Fruit fly (Drosophila melanogaster): ENCODE data around the gene CG5665.

DNA sequence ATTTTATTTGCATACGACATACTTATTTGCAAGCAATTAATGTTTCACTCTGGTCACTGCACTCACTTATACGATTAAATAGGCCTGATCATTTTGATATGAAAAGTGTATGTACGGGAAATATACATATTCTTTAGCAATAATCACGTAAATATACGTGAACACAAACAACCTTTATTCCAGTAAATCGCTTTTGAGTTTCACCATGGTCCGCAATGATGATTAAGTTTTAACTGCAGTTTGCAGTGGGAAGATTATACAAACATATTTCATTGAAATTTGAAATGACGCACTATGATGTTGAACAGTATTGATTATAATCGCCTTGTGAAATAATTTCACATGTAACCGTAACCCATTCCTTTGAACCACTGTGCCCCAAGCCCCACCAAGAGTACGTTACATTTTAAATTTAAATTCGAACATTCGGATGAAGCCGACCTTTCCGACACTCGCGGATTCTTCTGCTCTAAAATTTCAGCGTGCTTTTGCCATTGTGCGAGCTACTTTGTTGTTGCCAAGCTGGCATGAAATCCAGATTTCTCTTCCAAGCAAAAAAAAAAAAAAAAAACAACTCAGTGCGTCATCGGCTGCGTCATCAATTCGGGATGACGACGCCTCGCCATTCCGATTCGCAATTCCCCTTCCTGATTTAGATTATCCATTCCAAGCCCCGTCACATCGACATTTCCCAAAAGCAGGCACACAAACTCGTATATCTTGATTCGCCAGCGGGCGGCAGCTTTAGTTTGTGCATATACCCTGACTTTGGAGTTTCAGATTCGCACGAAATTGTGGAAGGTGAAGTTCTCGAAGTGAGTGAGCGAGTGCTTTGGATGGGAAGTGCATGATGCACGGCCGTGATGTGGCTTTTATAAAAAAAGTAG lies 45.4 kb downstream of the CG5665 start:
- TF ChIP-seq dl (GFP tag; optimal IDR thresholded peaks at IDR 0.05; ENCODE audit: insufficient read depth in 1 of 2, partially characterized antibody in 2 of 2) (no peak), pan (optimal IDR thresholded peaks at IDR 0.05) (no peak), Hnf4 (GFP tag; optimal IDR thresholded peaks at IDR 0.05) (no peak), Vsx2 (GFP tag; optimal IDR thresholded peaks at IDR 0.05; ENCODE audit: partially characterized antibody) (peak; percentile 57), OdsH (GFP tag; optimal IDR thresholded peaks at IDR 0.05) (peak; percentile 2), psq (GFP tag; optimal IDR thresholded peaks at IDR 0.05) (peak; percentile 59), Hr78 (GFP tag; optimal IDR thresholded peaks at IDR 0.05) (no peak), ey (GFP tag; optimal IDR thresholded peaks at IDR 0.05) (peak; percentile 12), jim (GFP tag; optimal IDR thresholded peaks at IDR 0.05) (no peak), CrebA (GFP tag; optimal IDR thresholded peaks at IDR 0.05; ENCODE audit: borderline replicate concordance) (peak; percentile 35), dmrt93B (GFP tag; optimal IDR thresholded peaks at IDR 0.05) (peak; percentile 69), CG32264 (GFP tag; optimal IDR thresholded peaks at IDR 0.05) (no peak), Abd-B (GFP tag; optimal IDR thresholded peaks at IDR 0.05) (no peak), HLH106 (tag; optimal IDR thresholded peaks at IDR 0.05) (peak; percentile 70)
